Worm (Caenorhabditis elegans): Measurements from ENCODE around the gene str-187.

ce11 chrIV:17233494-17233893, 31.9 kb upstream of the str-187 start:
- TF ChIP-seq elt-1 (tag; optimal IDR thresholded peaks at IDR 0.05; ENCODE audit: borderline replicate concordance, insufficient read depth) (no peak), bed-3 (GFP tag; optimal IDR thresholded peaks at IDR 0.05) (no peak), zip-8 (tag; optimal IDR thresholded peaks at IDR 0.05) (no peak)

Data from whole organism, mixed stage, embryonic.